Worm (Caenorhabditis elegans): ENCODE results near the gene sre-8.

DNA sequence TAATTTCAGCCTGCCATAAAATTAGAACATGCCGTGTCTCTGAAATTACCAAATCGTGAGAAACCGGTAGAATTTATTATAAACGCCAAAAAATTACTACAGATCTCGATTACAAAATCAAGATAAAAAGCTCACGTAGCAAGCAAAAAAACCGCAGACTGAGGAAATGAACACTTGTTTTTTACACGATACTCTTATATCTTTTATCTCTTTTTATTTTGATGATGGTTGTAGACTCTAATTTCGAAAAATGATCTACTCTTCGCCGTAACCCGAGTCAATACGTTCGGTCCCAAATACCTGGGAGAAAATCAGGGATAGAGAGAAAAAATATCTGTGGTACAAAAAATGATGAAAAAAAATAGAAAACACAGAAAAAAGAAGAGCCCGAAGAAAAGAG lies 33.8 kb upstream of the sre-8 start:
- TF ChIP-seq ZK546.5 (tag; optimal IDR thresholded peaks at IDR 0.05): no peak
- TF ChIP-seq lin-39 (tag; optimal IDR thresholded peaks at IDR 0.05): no peak
- TF ChIP-seq pqm-1 (tag; optimal IDR thresholded peaks at IDR 0.05): no peak
- TF ChIP-seq elt-3 (tag; optimal IDR thresholded peaks at IDR 0.05): no peak
- TF ChIP-seq nhr-43 (tag; optimal IDR thresholded peaks at IDR 0.05; ENCODE audit: poor library complexity, severe bottlenecking): no peak
- no peak for TF ChIP-seq nhr-77 (tag; optimal IDR thresholded peaks at IDR 0.05)
- TF ChIP-seq eor-1 (tag; optimal IDR thresholded peaks at IDR 0.05): no peak
- TF ChIP-seq nhr-76 (tag; optimal IDR thresholded peaks at IDR 0.05): no peak
- TF ChIP-seq ceh-9 (tag; optimal IDR thresholded peaks at IDR 0.05): no peak

All from whole organism, L3 larva.